Fruit fly (Drosophila melanogaster): Measurements from ENCODE around the gene Unc50.

DNA sequence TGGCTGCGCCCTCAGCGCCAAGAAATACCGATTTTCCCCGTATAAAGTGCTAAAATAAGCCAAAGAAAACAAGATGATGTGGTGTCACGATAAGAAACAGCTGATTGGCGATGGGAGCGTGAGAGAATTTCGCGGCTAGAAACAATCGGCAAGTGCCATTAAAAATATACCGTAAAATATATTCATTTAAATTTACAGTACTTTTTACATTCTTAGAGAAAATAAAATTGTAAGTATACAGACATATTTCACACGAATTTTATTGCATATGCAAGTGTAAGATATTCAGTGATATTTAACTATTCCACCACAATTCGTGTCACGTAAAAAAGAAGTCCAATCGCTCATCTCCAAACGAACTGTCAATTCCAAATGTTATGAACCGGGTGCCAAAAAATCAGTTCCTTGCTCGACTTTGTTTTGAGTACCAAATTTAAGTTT, at the start of gene Unc50, which contains the start of the genes CG11755 and CG8043:
- TF ChIP-seq Myc (optimal IDR thresholded peaks at IDR 0.05) (no peak), psq (optimal IDR thresholded peaks at IDR 0.05) (no peak), h (optimal IDR thresholded peaks at IDR 0.05) (no peak), insv (optimal IDR thresholded peaks at IDR 0.05) (no peak)
